Worm (Caenorhabditis elegans) whole organism, late embryonic: ENCODE results near the gene tomm-22.

Source experiments
- T23F11.4 ChIP-seq: fragments of 200-800 bp; sonication (Bioruptor generic); optimal IDR thresholded peaks from 2 replicates; lab custom pipeline; 2018; ENCODE audit warnings: mild to moderate bottlenecking, missing genetic modification characterization, missing compliant biosample characterization
- ama-1 ChIP-seq: fragments of 150-350 bp; optimal IDR thresholded peaks from 2 replicates; lab custom pipeline; 2014
- ceh-34 ChIP-seq: sonication (generic microtip); optimal IDR thresholded peaks from 2 replicates; lab custom pipeline; 2016; ENCODE audit warnings: mild to moderate bottlenecking, missing genetic modification characterization, missing compliant biosample characterization
- ceh-9 ChIP-seq: sonication (generic microtip); optimal IDR thresholded peaks from 2 replicates; lab custom pipeline; 2016; ENCODE audit warnings: mild to moderate bottlenecking, missing genetic modification characterization, inconsistent platforms, missing compliant biosample characterization
- ets-4 ChIP-seq: sonication (generic microtip); optimal IDR thresholded peaks from 2 replicates; lab custom pipeline; 2016; ENCODE audit warnings: missing genetic modification characterization, missing compliant biosample characterization
- eyg-1 ChIP-seq: sonication (generic microtip); optimal IDR thresholded peaks from 2 replicates; lab custom pipeline; 2016; ENCODE audit warnings: missing genotype, missing genetic modification characterization, missing compliant biosample characterization
- hlh-30 ChIP-seq: sonication (generic microtip); optimal IDR thresholded peaks from 2 replicates; lab custom pipeline; 2017; ENCODE audit warnings: antibody characterized with exemption, missing genetic modification characterization, missing compliant biosample characterization; ENCODE audit not compliant: insufficient read depth
- sox-4 ChIP-seq: sonication (generic microtip); optimal IDR thresholded peaks from 2 replicates; lab custom pipeline; 2017; ENCODE audit warnings: mild to moderate bottlenecking, missing genetic modification characterization, inconsistent platforms, missing compliant biosample characterization
- unc-86 ChIP-seq: sonication (generic microtip); optimal IDR thresholded peaks from 2 replicates; lab custom pipeline; 2016; ENCODE audit warnings: missing genetic modification characterization, missing compliant biosample characterization

ce11 chrII:460835-461234 lies 9.4 kb downstream of the tomm-22 start, which contains the start of gene W10D9.3:
- TF ChIP-seq T23F11.4 (GFP tag; lab: Kevin White, UChicago) (no peak), unc-86 (tag; lab: Kevin White, UChicago) (no peak), hlh-30 (tag; lab: Kevin White, UChicago) (no peak), ceh-9 (no peak), ceh-34 (no peak), eyg-1 (tag; lab: Kevin White, UChicago) (no peak), ama-1 (lab: Kevin White, UChicago) (no peak), ets-4 (tag; lab: Kevin White, UChicago) (no peak), sox-4 (no peak)
